Fruit fly (Drosophila melanogaster) whole organism, embryonic: ENCODE results near the gene Rbp.

ENCODE experiments used
- CG14860 ChIP-seq: fragments of 200-800 bp; sonication (Bioruptor generic); IDR thresholded peaks from 3 replicates; pipeline ENCODE4 v1.3.6; 2022; ENCODE audit warnings: missing biosample characterization, missing genetic modification characterization; ENCODE audit not compliant: partially characterized antibody
- CG14965 ChIP-seq: fragments of 200-800 bp; sonication (Bioruptor generic); optimal IDR thresholded peaks from 2 replicates; lab custom pipeline; 2016; ENCODE audit warnings: missing biosample characterization, missing genetic modification characterization, borderline replicate concordance
- CG15601 ChIP-seq: fragments of 200-800 bp; sonication (Bioruptor generic); optimal IDR thresholded peaks from 3 replicates; lab custom pipeline; 2019; ENCODE audit warnings: missing biosample characterization, mild to moderate bottlenecking, missing genetic modification characterization, moderate library complexity
- CG1603 ChIP-seq: fragments of 200-800 bp; sonication (Bioruptor generic); optimal IDR thresholded peaks from 2 replicates; lab custom pipeline; 2019; ENCODE audit warnings: missing biosample characterization, mild to moderate bottlenecking, missing genetic modification characterization, moderate library complexity
- CG17385 ChIP-seq: fragments of 200-800 bp; sonication (Bioruptor generic); optimal IDR thresholded peaks from 3 replicates; lab custom pipeline; 2018; ENCODE audit warnings: missing biosample characterization, mild to moderate bottlenecking, missing genetic modification characterization
- CG17802 ChIP-seq: fragments of 200-800 bp; sonication (Bioruptor generic); optimal IDR thresholded peaks from 2 replicates; lab custom pipeline; 2018; ENCODE audit warnings: missing biosample characterization, mild to moderate bottlenecking, missing genetic modification characterization, moderate library complexity
- CG3065 ChIP-seq: fragments of 200-800 bp; sonication (Bioruptor generic); optimal IDR thresholded peaks from 2 replicates; lab custom pipeline; 2016; ENCODE audit warnings: missing biosample characterization, missing genetic modification characterization
- CG31441 ChIP-seq: fragments of 200-800 bp; sonication (Bioruptor generic); IDR thresholded peaks from 2 replicates; pipeline ENCODE4 v1.3.6; 2022; ENCODE audit warnings: missing biosample characterization, missing genetic modification characterization
- CG32772 ChIP-seq: fragments of 200-800 bp; sonication (Bioruptor generic); IDR thresholded peaks from 2 replicates; pipeline ENCODE4 v1.3.6; 2022; ENCODE audit warnings: missing biosample characterization, missing genetic modification characterization
- CG3407 ChIP-seq: fragments of 200-800 bp; sonication (Bioruptor generic); optimal IDR thresholded peaks from 2 replicates; lab custom pipeline; 2018; ENCODE audit warnings: missing biosample characterization, mild to moderate bottlenecking, missing genetic modification characterization
- CG34422 ChIP-seq: fragments of 200-800 bp; sonication (Bioruptor generic); IDR thresholded peaks from 3 replicates; pipeline ENCODE4 v1.3.6; 2022; ENCODE audit warnings: missing biosample characterization, missing genetic modification characterization
- CG5180 ChIP-seq: fragments of 200-800 bp; sonication (Bioruptor generic); optimal IDR thresholded peaks from 3 replicates; lab custom pipeline; 2017; ENCODE audit warnings: missing biosample characterization, missing genetic modification characterization, mild to moderate bottlenecking, moderate library complexity, missing genetic modification reagents
- CG6254 ChIP-seq: fragments of 200-800 bp; sonication (Bioruptor generic); optimal IDR thresholded peaks from 3 replicates; lab custom pipeline; 2017; ENCODE audit warnings: mild to moderate bottlenecking, missing biosample characterization, missing genetic modification reagents, missing genetic modification characterization
- CG6654 ChIP-seq: fragments of 200-800 bp; sonication (Bioruptor generic); optimal IDR thresholded peaks from 2 replicates; lab custom pipeline; 2017; ENCODE audit warnings: missing biosample characterization, mild to moderate bottlenecking, missing genetic modification characterization
- CG7963 ChIP-seq: fragments of 200-800 bp; sonication (Bioruptor generic); IDR thresholded peaks from 3 replicates; pipeline ENCODE4 v1.3.6; 2022; ENCODE audit warnings: missing biosample characterization, missing genetic modification characterization; ENCODE audit not compliant: partially characterized antibody
- CG8944 ChIP-seq: fragments of 200-800 bp; sonication (Bioruptor generic); optimal IDR thresholded peaks from 3 replicates; lab custom pipeline; 2016; ENCODE audit warnings: missing biosample characterization, missing genetic modification characterization
- CHES-1-like ChIP-seq: fragments of 200-800 bp; sonication (Bioruptor generic); optimal IDR thresholded peaks from 2 replicates; lab custom pipeline; 2016; ENCODE audit warnings: missing biosample characterization, missing genetic modification characterization
- Dbx ChIP-seq: fragments of 200-800 bp; sonication (Bioruptor generic); IDR thresholded peaks from 3 replicates; pipeline ENCODE4 v1.3.6; 2022; ENCODE audit warnings: missing biosample characterization, missing genetic modification characterization
- Deaf1 ChIP-seq: fragments of 200-800 bp; optimal IDR thresholded peaks from 3 replicates; lab custom pipeline; 2019; ENCODE audit warnings: missing biosample characterization, mild to moderate bottlenecking, missing genetic modification characterization, moderate library complexity
- Elba2 ChIP-seq: fragments of 200-800 bp; sonication (Bioruptor generic); optimal IDR thresholded peaks from 3 replicates; lab custom pipeline; 2016; ENCODE audit warnings: missing biosample characterization, missing genetic modification characterization
- Fer2 ChIP-seq: fragments of 200-800 bp; sonication (Bioruptor generic); optimal IDR thresholded peaks from 2 replicates; lab custom pipeline; 2018; ENCODE audit warnings: missing biosample characterization, mild to moderate bottlenecking, missing genetic modification characterization, moderate library complexity
- GATAe ChIP-seq: fragments of 200-800 bp; sonication (Bioruptor generic); conservative IDR thresholded peaks from 2 replicates; pipeline ENCODE4 v1.3.6; 2022; ENCODE audit warnings: missing biosample characterization, missing genetic modification characterization
- HHEX ChIP-seq: fragments of 200-800 bp; sonication (Bioruptor generic); optimal IDR thresholded peaks from 3 replicates; lab custom pipeline; 2017; ENCODE audit warnings: missing biosample characterization, mild to moderate bottlenecking, missing genetic modification characterization, missing genetic modification reagents
- MTF-1 ChIP-seq: fragments of 200-800 bp; sonication (Bioruptor generic); optimal IDR thresholded peaks from 2 replicates; lab custom pipeline; 2018; ENCODE audit warnings: missing biosample characterization, mild to moderate bottlenecking, missing genetic modification characterization, borderline replicate concordance
- Mad ChIP-seq: fragments of 200-800 bp; sonication (Bioruptor generic); optimal IDR thresholded peaks from 2 replicates; lab custom pipeline; 2016; ENCODE audit warnings: missing biosample characterization, missing genetic modification characterization
- Nf-YC ChIP-seq: fragments of 200-800 bp; optimal IDR thresholded peaks from 3 replicates; lab custom pipeline; 2019; ENCODE audit warnings: missing biosample characterization, mild to moderate bottlenecking, missing genetic modification characterization, moderate library complexity
- Optix ChIP-seq: fragments of 200-800 bp; sonication (Bioruptor generic); IDR thresholded peaks from 3 replicates; pipeline ENCODE4 v1.3.6; 2022; ENCODE audit warnings: missing biosample characterization, missing genetic modification characterization
- Sox100B ChIP-seq: fragments of 200-800 bp; sonication (Bioruptor generic); optimal IDR thresholded peaks from 3 replicates; lab custom pipeline; 2018; ENCODE audit warnings: missing biosample characterization, mild to moderate bottlenecking, missing genetic modification characterization
- Taf1 ChIP-seq: fragments of 200-800 bp; sonication (Bioruptor generic); IDR thresholded peaks from 2 replicates; pipeline ENCODE4 v1.3.6; 2022; ENCODE audit warnings: missing biosample characterization, missing genetic modification characterization
- Tbp ChIP-seq: fragments of >200 bp; optimal IDR thresholded peaks from 2 replicates; lab custom pipeline; 2018; ENCODE audit warnings: missing biosample characterization, missing genetic modification characterization
- Xbp1 ChIP-seq: fragments of 200-800 bp; sonication (Bioruptor generic); optimal IDR thresholded peaks from 3 replicates; lab custom pipeline; 2016; ENCODE audit warnings: missing biosample characterization, mild to moderate bottlenecking, missing genetic modification characterization
- ap ChIP-seq: fragments of 200-800 bp; sonication (Bioruptor generic); IDR thresholded peaks from 2 replicates; pipeline ENCODE4 v1.3.6; 2022; ENCODE audit warnings: missing biosample characterization, missing genetic modification characterization
- az2 ChIP-seq: fragments of 200-800 bp; sonication (Bioruptor generic); optimal IDR thresholded peaks from 3 replicates; lab custom pipeline; 2016; ENCODE audit warnings: missing biosample characterization, missing genetic modification characterization
- btn ChIP-seq: fragments of 200-800 bp; sonication (Bioruptor generic); optimal IDR thresholded peaks from 2 replicates; lab custom pipeline; 2016; ENCODE audit warnings: missing biosample characterization, missing genetic modification characterization
- cato ChIP-seq: fragments of 200-800 bp; sonication (Bioruptor generic); optimal IDR thresholded peaks from 2 replicates; lab custom pipeline; 2016; ENCODE audit warnings: missing biosample characterization, missing genetic modification characterization, borderline replicate concordance
- croc ChIP-seq: fragments of 200-800 bp; sonication (Bioruptor generic); conservative IDR thresholded peaks from 3 replicates; pipeline ENCODE4 v1.3.6; 2022; ENCODE audit warnings: missing biosample characterization, missing genetic modification characterization
- cwo ChIP-seq: fragments of 200-800 bp; sonication (Bioruptor generic); optimal IDR thresholded peaks from 3 replicates; lab custom pipeline; 2017; ENCODE audit warnings: missing biosample characterization, missing genetic modification characterization, mild to moderate bottlenecking, moderate library complexity, missing genetic modification reagents
- da ChIP-seq: fragments of 200-800 bp; sonication (Bioruptor generic); optimal IDR thresholded peaks from 2 replicates; lab custom pipeline; 2016; ENCODE audit warnings: missing biosample characterization, missing genetic modification characterization
- danr ChIP-seq: fragments of 200-800 bp; sonication (Bioruptor generic); IDR thresholded peaks from 2 replicates; pipeline ENCODE4 v1.3.6; 2022; ENCODE audit warnings: missing biosample characterization, missing genetic modification characterization
- disco-r ChIP-seq: fragments of 200-800 bp; sonication (Bioruptor generic); optimal IDR thresholded peaks from 2 replicates; lab custom pipeline; 2016; ENCODE audit warnings: missing biosample characterization, missing genetic modification characterization
- fru ChIP-seq: fragments of >200 bp; optimal IDR thresholded peaks from 2 replicates; lab custom pipeline; 2017
- gsb ChIP-seq: fragments of 200-800 bp; sonication (Bioruptor generic); IDR thresholded peaks from 2 replicates; pipeline ENCODE4 v1.3.6; 2022; ENCODE audit warnings: missing biosample characterization, missing genetic modification characterization
- h ChIP-seq: fragments of >200 bp; optimal IDR thresholded peaks from 2 replicates; lab custom pipeline; 2017
- hth ChIP-seq: fragments of >200 bp; optimal IDR thresholded peaks from 2 replicates; lab custom pipeline; 2017; ENCODE audit warnings: inconsistent platforms
- kay ChIP-seq: fragments of 200-800 bp; sonication (Bioruptor generic); optimal IDR thresholded peaks from 2 replicates; lab custom pipeline; 2016; ENCODE audit warnings: missing biosample characterization, missing genetic modification characterization
- kni ChIP-seq: fragments of 200-800 bp; sonication (Bioruptor generic); optimal IDR thresholded peaks from 3 replicates; lab custom pipeline; 2017; ENCODE audit warnings: mild to moderate bottlenecking, missing biosample characterization, missing genetic modification reagents, missing genetic modification characterization
- nerfin-1 ChIP-seq: fragments of 200-800 bp; sonication (Bioruptor generic); optimal IDR thresholded peaks from 3 replicates; lab custom pipeline; 2019; ENCODE audit warnings: missing biosample characterization, mild to moderate bottlenecking, missing genetic modification characterization, moderate library complexity
- pzg ChIP-seq: fragments of 200-800 bp; sonication (Bioruptor generic); optimal IDR thresholded peaks from 3 replicates; lab custom pipeline; 2018; ENCODE audit warnings: missing biosample characterization, mild to moderate bottlenecking, missing genetic modification characterization, moderate library complexity
- sd ChIP-seq: fragments of 200-800 bp; sonication (Bioruptor generic); optimal IDR thresholded peaks from 3 replicates; lab custom pipeline; 2018; ENCODE audit warnings: missing biosample characterization, mild to moderate bottlenecking, missing genetic modification characterization, moderate library complexity
- sens ChIP-seq: fragments of 200-800 bp; sonication (Bioruptor generic); peaks from one replicate; lab custom pipeline; 2016; ENCODE audit warnings: missing biosample characterization, missing genetic modification characterization
- sim ChIP-seq: fragments of 200-800 bp; sonication (Bioruptor generic); IDR thresholded peaks from 2 replicates; pipeline ENCODE4 v1.3.6; 2022; ENCODE audit warnings: missing biosample characterization, missing genetic modification characterization
- sima ChIP-seq: fragments of 200-800 bp; sonication (Bioruptor generic); optimal IDR thresholded peaks from 2 replicates; lab custom pipeline; 2016; ENCODE audit warnings: missing biosample characterization, missing genetic modification characterization
- vfl ChIP-seq: fragments of 200-800 bp; sonication (Bioruptor generic); optimal IDR thresholded peaks from 2 replicates; lab custom pipeline; 2016; ENCODE audit warnings: missing biosample characterization, missing genetic modification characterization

Gene Rbp

dm6 chr3R:15346018-15346383 is 28.4 kb upstream of the Rbp start, which contains the start of the genes Surf4 and CG31301 (continued):
- no peak for TF ChIP-seq kni (GFP tag; lab: Kevin White, UChicago)
- TF ChIP-seq vfl (GFP tag; lab: Kevin White, UChicago): no peak
- peak; percentile 8 for TF ChIP-seq Nf-YC (tag; lab: Kevin White, UChicago)
- TF ChIP-seq Elba2 (GFP tag; lab: Kevin White, UChicago): no peak
- TF ChIP-seq CG34422 (GFP tag; lab: Robert Waterston, UW): peak; percentile 17; the same call in 1 of the 3 replicates
- no peak for TF ChIP-seq fru (lab: Kevin White, UChicago)
- peak; percentile 68; the same call in 2 of the 3 replicates for TF ChIP-seq CG14860 (GFP tag; lab: Robert Waterston, UW)
- TF ChIP-seq sima (GFP tag; lab: Kevin White, UChicago): no peak
- no peak for TF ChIP-seq Optix (GFP tag; lab: Robert Waterston, UW)
- no peak for TF ChIP-seq disco-r (GFP tag; lab: Kevin White, UChicago)
- TF ChIP-seq Xbp1 (GFP tag; lab: Kevin White, UChicago): no peak
- no peak for TF ChIP-seq da
- TF ChIP-seq croc: no peak
- no peak for TF ChIP-seq Fer2 (tag; lab: Kevin White, UChicago)
- no peak for TF ChIP-seq CG6654 (GFP tag; lab: Kevin White, UChicago)
- no peak for TF ChIP-seq sd (tag; lab: Kevin White, UChicago)
- TF ChIP-seq CHES-1-like: no peak
- no peak for TF ChIP-seq gsb
- no peak for TF ChIP-seq HHEX (GFP tag; lab: Kevin White, UChicago)
- TF ChIP-seq btn (GFP tag; lab: Kevin White, UChicago): no peak
- no peak for TF ChIP-seq hth (lab: Kevin White, UChicago)
- no peak for TF ChIP-seq CG14965 (GFP tag; lab: Kevin White, UChicago)
- no peak for TF ChIP-seq Mad (GFP tag; lab: Kevin White, UChicago)
- TF ChIP-seq Deaf1: no peak
- no peak for TF ChIP-seq CG17802 (tag; lab: Kevin White, UChicago)
- TF ChIP-seq danr (GFP tag; lab: Robert Waterston, UW): no peak
- TF ChIP-seq CG8944: no peak
- TF ChIP-seq h: no peak
- TF ChIP-seq kay (GFP tag; lab: Kevin White, UChicago): no peak
- no peak for TF ChIP-seq CG3065 (GFP tag; lab: Kevin White, UChicago)
- TF ChIP-seq CG15601 (tag; lab: Kevin White, UChicago): no peak
- TF ChIP-seq cwo (GFP tag; lab: Kevin White, UChicago): no peak
- TF ChIP-seq Sox100B (GFP tag; lab: Kevin White, UChicago): no peak
- no peak for TF ChIP-seq CG31441
- TF ChIP-seq pzg (GFP tag; lab: Kevin White, UChicago): peak; percentile 65
- no peak for TF ChIP-seq ap (GFP tag; lab: Robert Waterston, UW)
- peak; percentile 76 for TF ChIP-seq CG7963 (GFP tag; lab: Robert Waterston, UW)
- TF ChIP-seq CG5180 (GFP tag; lab: Kevin White, UChicago): no peak
- TF ChIP-seq sens (GFP tag; lab: Kevin White, UChicago): peak; percentile 23
- TF ChIP-seq Dbx (GFP tag; lab: Robert Waterston, UW): no peak
- peak; percentile 66 for TF ChIP-seq CG1603 (tag; lab: Kevin White, UChicago)
- TF ChIP-seq nerfin-1 (tag; lab: Kevin White, UChicago): no peak
- TF ChIP-seq CG32772 (GFP tag; lab: Robert Waterston, UW): no peak
- TF ChIP-seq Taf1 (GFP tag; lab: Robert Waterston, UW): no peak
- no peak for TF ChIP-seq az2
- TF ChIP-seq CG17385: peak; percentile 34
- TF ChIP-seq Tbp (GFP tag; lab: Kevin White, UChicago): no peak
- TF ChIP-seq CG3407 (GFP tag; lab: Kevin White, UChicago): no peak
- TF ChIP-seq MTF-1 (GFP tag; lab: Kevin White, UChicago): no peak
- TF ChIP-seq GATAe (GFP tag; lab: Robert Waterston, UW): no peak
- no peak for TF ChIP-seq CG6254 (GFP tag; lab: Kevin White, UChicago)
- TF ChIP-seq sim (GFP tag; lab: Robert Waterston, UW): no peak
- no peak for TF ChIP-seq cato (GFP tag; lab: Kevin White, UChicago)
